Worm (Caenorhabditis elegans): ENCODE data around the gene T16G12.9.

T16G12.9 gene

ce11 chrIII:10078151-10078550 lies at the start of gene T16G12.9:
TSS of gene T16G12.9 (minus strand) at chrIII:10078251.
- TF ChIP-seq aha-1 (tag; optimal IDR thresholded peaks at IDR 0.05) (no peak), nhr-28 (tag; optimal IDR thresholded peaks at IDR 0.05) (no peak), nhr-77 (tag; optimal IDR thresholded peaks at IDR 0.05) (no peak), lir-3 (tag; optimal IDR thresholded peaks at IDR 0.05; ENCODE audit: poor library complexity) (no peak), unc-30 (tag; optimal IDR thresholded peaks at IDR 0.05) (no peak), ets-5 (GFP tag; IDR thresholded peaks at IDR 0.05) (no peak), isw-1 (GFP tag; IDR thresholded peaks at IDR 0.05) (no peak), fkh-4 (tag; optimal IDR thresholded peaks at IDR 0.05; ENCODE audit: borderline replicate concordance) (no peak), mef-2 (tag; optimal IDR thresholded peaks at IDR 0.05) (no peak), pax-3 (tag; optimal IDR thresholded peaks at IDR 0.05) (no peak), elt-2 (tag; optimal IDR thresholded peaks at IDR 0.05) (no peak), nhr-90 (tag; optimal IDR thresholded peaks at IDR 0.05; ENCODE audit: poor library complexity) (no peak)

ce11 chrIII:10126375-10126774 lies 48.3 kb upstream of the T16G12.9 start:
- peak; percentile 15 to 46 for TF ChIP-seq lsy-2 (tag; optimal IDR thresholded peaks at IDR 0.05)
- TF ChIP-seq elt-3 (tag; optimal IDR thresholded peaks at IDR 0.05) = no peak
- TF ChIP-seq dpl-1 (GFP tag; optimal IDR thresholded peaks at IDR 0.05) = no peak
- no peak for TF ChIP-seq ceh-82 (tag; optimal IDR thresholded peaks at IDR 0.05)
- TF ChIP-seq nhr-71 (tag; optimal IDR thresholded peaks at IDR 0.05) = peak; percentile 42
- 0 out of 2 replicates have a peak, but pooled peaks have one; percentile 6 for TF ChIP-seq nhr-19 (GFP tag; conservative IDR thresholded peaks at IDR 0.05)
- TF ChIP-seq nhr-77 (tag; optimal IDR thresholded peaks at IDR 0.05) = no peak
- no peak for TF ChIP-seq unc-86 (tag; optimal IDR thresholded peaks at IDR 0.05)
- TF ChIP-seq snpc-4 (tag; optimal IDR thresholded peaks at IDR 0.05) = no peak
- peak; percentile 75 for TF ChIP-seq lin-14 (GFP tag; optimal IDR thresholded peaks at IDR 0.05)
- TF ChIP-seq mdl-1 (tag; optimal IDR thresholded peaks at IDR 0.05) = no peak
- TF ChIP-seq pqm-1 (tag; optimal IDR thresholded peaks at IDR 0.05) = no peak
- no peak for TF ChIP-seq efl-3 (GFP tag; optimal IDR thresholded peaks at IDR 0.05)
- no peak for TF ChIP-seq lir-3 (tag; optimal IDR thresholded peaks at IDR 0.05; ENCODE audit: poor library complexity)
- no peak for TF ChIP-seq egl-13 (tag; optimal IDR thresholded peaks at IDR 0.05)
- TF ChIP-seq lin-15B (tag; optimal IDR thresholded peaks at IDR 0.05) = no peak
- no peak for TF ChIP-seq C34B4.2 (tag; optimal IDR thresholded peaks at IDR 0.05)
- TF ChIP-seq ceh-88 (GFP tag; IDR thresholded peaks at IDR 0.05) = no peak
- no peak for TF ChIP-seq nhr-85 (tag)
- TF ChIP-seq hlh-17 (GFP tag; optimal IDR thresholded peaks at IDR 0.05; ENCODE audit: borderline replicate concordance) = no peak
- no peak for TF ChIP-seq nhr-76 (tag; optimal IDR thresholded peaks at IDR 0.05)
- TF ChIP-seq ztf-4 (tag; optimal IDR thresholded peaks at IDR 0.05) = no peak
- TF ChIP-seq fkh-8 (tag; optimal IDR thresholded peaks at IDR 0.05) = no peak
- no peak for TF ChIP-seq vab-15 (tag; optimal IDR thresholded peaks at IDR 0.05)
- no peak for TF ChIP-seq ceh-8 (GFP tag; optimal IDR thresholded peaks at IDR 0.05)
- no peak for TF ChIP-seq alr-1 (tag; optimal IDR thresholded peaks at IDR 0.05; ENCODE audit: borderline replicate concordance)
- no peak for TF ChIP-seq pax-3 (tag; optimal IDR thresholded peaks at IDR 0.05)
- TF ChIP-seq unc-98 (GFP tag; IDR thresholded peaks at IDR 0.05) = no peak
- TF ChIP-seq sptf-1 (tag; optimal IDR thresholded peaks at IDR 0.05) = no peak
- TF ChIP-seq rnt-1 (tag; optimal IDR thresholded peaks at IDR 0.05) = peak; percentile 33
- TF ChIP-seq snu-23 (GFP tag; optimal IDR thresholded peaks at IDR 0.05) = peak; percentile 33
- TF ChIP-seq fkh-10 (GFP tag; optimal IDR thresholded peaks at IDR 0.05) = no peak
- no peak for TF ChIP-seq egl-27 (tag; optimal IDR thresholded peaks at IDR 0.05)
- no peak for TF ChIP-seq elt-2 (tag; optimal IDR thresholded peaks at IDR 0.05)
- no peak for TF ChIP-seq fos-1 (tag; optimal IDR thresholded peaks at IDR 0.05)
- TF ChIP-seq nhr-90 (tag; optimal IDR thresholded peaks at IDR 0.05; ENCODE audit: poor library complexity) = no peak
- TF ChIP-seq unc-62 (GFP tag; optimal IDR thresholded peaks at IDR 0.05) = no peak
- no peak for TF ChIP-seq ets-5 (GFP tag; IDR thresholded peaks at IDR 0.05)
- TF ChIP-seq nhr-11 (tag; optimal IDR thresholded peaks at IDR 0.05) = no peak
- no peak for TF ChIP-seq grh-1 (GFP tag; IDR thresholded peaks at IDR 0.05)
- TF ChIP-seq dsc-1 (tag; optimal IDR thresholded peaks at IDR 0.05) = no peak

Data from whole organism, L1 larva.